Worm (Caenorhabditis elegans): ENCODE measurements around the gene R02F2.1.

DNA sequence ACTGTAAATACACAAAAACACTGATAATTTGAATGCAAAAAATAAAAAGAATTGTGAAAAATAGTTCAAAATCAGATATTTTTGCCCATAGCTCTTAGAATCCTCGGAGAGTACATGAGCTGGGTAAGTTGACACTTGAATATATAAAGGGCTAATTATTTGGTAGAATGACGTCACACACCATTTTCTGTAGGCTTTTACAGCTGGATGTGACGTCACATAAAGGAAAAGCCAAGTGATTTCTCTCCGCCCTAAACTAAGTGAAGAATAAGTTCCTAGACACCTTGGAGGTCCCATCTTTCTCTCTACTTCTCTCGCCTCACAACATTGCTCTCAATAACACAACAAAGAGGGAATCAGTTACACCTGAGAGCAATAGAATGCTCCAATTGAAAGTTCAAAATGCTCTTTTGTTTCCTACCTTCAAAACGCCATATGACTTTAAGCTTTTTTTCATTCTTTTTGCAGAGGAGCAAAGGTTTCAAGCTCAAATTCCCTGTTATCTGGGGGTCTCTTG lies 14.5 kb upstream of the R02F2.1 start, which contains the start of gene osg-1:
- TF ChIP-seq him-1 (tag; optimal IDR thresholded peaks at IDR 0.05) (no peak), dao-5 (tag; optimal IDR thresholded peaks at IDR 0.05) (no peak)

Data from whole organism, L4/young adult.